Worm (Caenorhabditis elegans) whole organism, young adult: Measurements from ENCODE around the gene K08H2.3.

ENCODE experiments used
- B0035.1 ChIP-seq: sonication (generic microtip); optimal IDR thresholded peaks from 2 replicates; lab custom pipeline; 2016; ENCODE audit warnings: missing genetic modification characterization, mild to moderate bottlenecking, missing compliant biosample characterization, missing genotype, missing genetic modification reagents
- B0261.1 ChIP-seq: sonication (generic microtip); optimal IDR thresholded peaks from 2 replicates; lab custom pipeline; 2016; ENCODE audit warnings: mild to moderate bottlenecking, missing genetic modification characterization, moderate library complexity, missing compliant biosample characterization
- D2030.7 ChIP-seq: fragments of 200-800 bp; sonication (Bioruptor generic); IDR thresholded peaks from 2 replicates; pipeline ENCODE4 v1.3.6; 2022; ENCODE audit warnings: missing genetic modification reagents, missing genetic modification characterization, missing compliant biosample characterization
- F37B4.10 ChIP-seq: fragments of 200-800 bp; sonication (Bioruptor generic); IDR thresholded peaks from 2 replicates; pipeline ENCODE4 v1.3.6; 2022; ENCODE audit warnings: missing genetic modification characterization, missing compliant biosample characterization
- F39B2.1 ChIP-seq: fragments of 200-800 bp; sonication (Bioruptor generic); IDR thresholded peaks from 2 replicates; pipeline ENCODE4 v1.3.6; 2022; ENCODE audit warnings: missing genetic modification reagents, missing genetic modification characterization, missing compliant biosample characterization
- F52B5.7 ChIP-seq: sonication (generic microtip); optimal IDR thresholded peaks from 2 replicates; lab custom pipeline; 2016; ENCODE audit warnings: mild to moderate bottlenecking, missing genetic modification characterization, missing compliant biosample characterization
- K11D2.4 ChIP-seq: fragments of 200-800 bp; sonication (Bioruptor generic); IDR thresholded peaks from 2 replicates; pipeline ENCODE4 v1.3.6; 2022; ENCODE audit warnings: missing genetic modification reagents, missing genetic modification characterization, missing compliant biosample characterization
- K12H6.12 ChIP-seq: fragments of 200-800 bp; sonication (Bioruptor generic); optimal IDR thresholded peaks from 2 replicates; lab custom pipeline; 2018; ENCODE audit warnings: mild to moderate bottlenecking, missing genetic modification characterization, missing compliant biosample characterization
- Y67H2A.10 ChIP-seq: fragments of 200-800 bp; sonication (Bioruptor generic); conservative IDR thresholded peaks from 2 replicates; pipeline ENCODE4 v1.3.6; 2022; ENCODE audit warnings: missing genetic modification reagents, missing genetic modification characterization, missing compliant biosample characterization
- ZK185.1 ChIP-seq: sonication (generic microtip); optimal IDR thresholded peaks from 2 replicates; lab custom pipeline; 2016; ENCODE audit warnings: mild to moderate bottlenecking, missing genetic modification characterization, missing compliant biosample characterization; ENCODE audit not compliant: poor library complexity, severe bottlenecking
- bed-1 ChIP-seq: fragments of 200-800 bp; sonication (Bioruptor generic); IDR thresholded peaks from 2 replicates; pipeline ENCODE4 v1.3.6; 2022; ENCODE audit warnings: missing genetic modification reagents, missing genetic modification characterization, missing compliant biosample characterization
- ceh-91 ChIP-seq: fragments of 200-800 bp; sonication (Bioruptor generic); IDR thresholded peaks from 2 replicates; pipeline ENCODE4 v1.3.6; 2022; ENCODE audit warnings: missing genetic modification reagents, missing genetic modification characterization, missing compliant biosample characterization
- chd-7 ChIP-seq: sonication (generic microtip); optimal IDR thresholded peaks from 2 replicates; lab custom pipeline; 2016; ENCODE audit warnings: mild to moderate bottlenecking, missing genetic modification characterization, moderate library complexity, missing compliant biosample characterization
- die-1 ChIP-seq: sonication (generic microtip); optimal IDR thresholded peaks from 2 replicates; lab custom pipeline; 2016; ENCODE audit warnings: missing genotype, mild to moderate bottlenecking, missing genetic modification characterization, missing compliant biosample characterization
- dox-1 ChIP-seq: fragments of 200-800 bp; sonication (Bioruptor generic); IDR thresholded peaks from 2 replicates; pipeline ENCODE4 v1.3.6; 2022; ENCODE audit warnings: missing genetic modification reagents, missing genetic modification characterization, missing compliant biosample characterization
- dpl-1 ChIP-seq: fragments of 150-350 bp; optimal IDR thresholded peaks from 2 replicates; lab custom pipeline; 2014; ENCODE audit warnings: missing biosample characterization, missing genetic modification reagents, missing genetic modification characterization
- egl-18 ChIP-seq: fragments of 200-800 bp; sonication (Bioruptor generic); IDR thresholded peaks from 2 replicates; pipeline ENCODE4 v1.3.6; 2022; ENCODE audit warnings: missing genetic modification reagents, missing genetic modification characterization, missing compliant biosample characterization
- egl-44 ChIP-seq: fragments of 200-800 bp; sonication (Bioruptor generic); IDR thresholded peaks from 2 replicates; pipeline ENCODE4 v1.3.6; 2022; ENCODE audit warnings: missing genetic modification reagents, missing genetic modification characterization, missing compliant biosample characterization
- ets-4 ChIP-seq: fragments of 200-800 bp; sonication (Bioruptor generic); optimal IDR thresholded peaks from 2 replicates; lab custom pipeline; 2018; ENCODE audit warnings: mild to moderate bottlenecking, missing genetic modification characterization, missing compliant biosample characterization
- him-1 ChIP-seq: sonication (generic microtip); optimal IDR thresholded peaks from 2 replicates; lab custom pipeline; 2016; ENCODE audit warnings: missing genotype, missing genetic modification reagents, missing genetic modification characterization, missing compliant biosample characterization
- hlh-12 ChIP-seq: sonication (generic microtip); optimal IDR thresholded peaks from 2 replicates; lab custom pipeline; 2016; ENCODE audit warnings: missing genetic modification characterization, missing compliant biosample characterization
- hlh-26 ChIP-seq: fragments of 200-800 bp; sonication (Bioruptor generic); conservative IDR thresholded peaks from 2 replicates; pipeline ENCODE4 v1.3.6; 2022; ENCODE audit warnings: missing genetic modification reagents, missing genetic modification characterization, missing compliant biosample characterization
- hmg-1.2 ChIP-seq: fragments of 200-800 bp; sonication (Bioruptor generic); IDR thresholded peaks from 2 replicates; pipeline ENCODE4 v1.3.6; 2022; ENCODE audit warnings: missing genetic modification reagents, missing genetic modification characterization, missing compliant biosample characterization
- let-607 ChIP-seq, 2 experiments: fragments of 200-800 bp in 1 of 2; sonication (Bioruptor generic) in 1 of 2; sonication (generic microtip) in 1 of 2; optimal IDR thresholded peaks; 2 replicates each; lab custom pipeline; 2016 to 2018; ENCODE audit warnings: mild to moderate bottlenecking in 2 of 2, missing compliant biosample characterization in 2 of 2, missing genetic modification characterization in 2 of 2, moderate library complexity in 2 of 2, missing genotype in 1 of 2
- lin-26 ChIP-seq: fragments of 200-800 bp; sonication (Bioruptor generic); IDR thresholded peaks from 2 replicates; pipeline ENCODE4 v1.3.6; 2022; ENCODE audit warnings: missing genetic modification reagents, missing genetic modification characterization, missing compliant biosample characterization
- madf-10 ChIP-seq: sonication (generic microtip); optimal IDR thresholded peaks from 2 replicates; lab custom pipeline; 2016; ENCODE audit warnings: mild to moderate bottlenecking, missing genetic modification characterization, missing compliant biosample characterization
- nhr-27 ChIP-seq: fragments of 200-800 bp; sonication (Bioruptor generic); optimal IDR thresholded peaks from 2 replicates; lab custom pipeline; 2018; ENCODE audit warnings: mild to moderate bottlenecking, missing genetic modification characterization, moderate library complexity, missing compliant biosample characterization
- nhr-80 ChIP-seq: sonication (generic microtip); optimal IDR thresholded peaks from 2 replicates; lab custom pipeline; 2016; ENCODE audit warnings: missing genetic modification characterization, missing compliant biosample characterization
- nhr-90 ChIP-seq: sonication (generic microtip); optimal IDR thresholded peaks from 2 replicates; lab custom pipeline; 2016; ENCODE audit warnings: missing genotype, mild to moderate bottlenecking, missing genetic modification characterization, missing compliant biosample characterization
- pbrm-1 ChIP-seq: fragments of 200-800 bp; sonication (Bioruptor generic); IDR thresholded peaks from 2 replicates; pipeline ENCODE4 v1.3.6; 2022; ENCODE audit warnings: missing genetic modification reagents, missing genetic modification characterization, missing compliant biosample characterization
- rec-8 ChIP-seq, 2 experiments: sonication (generic microtip); optimal IDR thresholded peaks; 2 replicates each; lab custom pipeline; 2016; ENCODE audit warnings: mild to moderate bottlenecking in 2 of 2, missing genetic modification characterization in 2 of 2, missing genetic modification reagents in 2 of 2, missing genotype in 2 of 2, missing biosample characterization in 1 of 2, missing compliant biosample characterization in 1 of 2, moderate library complexity in 1 of 2
- repo-1 ChIP-seq: sonication (generic microtip); optimal IDR thresholded peaks from 2 replicates; lab custom pipeline; 2017; ENCODE audit warnings: mild to moderate bottlenecking, missing genetic modification characterization, missing compliant biosample characterization
- rpc-1 ChIP-seq, 2 experiments: fragments of 150-350 bp in 1 of 2; sonication (generic microtip) in 1 of 2; optimal IDR thresholded peaks; 2 replicates each; lab custom pipeline; 2014 to 2018; ENCODE audit warnings: missing biosample characterization in 1 of 2, missing genetic modification characterization in 1 of 2, missing genetic modification reagents in 1 of 2, missing genotype in 1 of 2
- sdz-38 ChIP-seq: sonication (generic microtip); optimal IDR thresholded peaks from 2 replicates; lab custom pipeline; 2016; ENCODE audit warnings: missing genotype, missing genetic modification characterization, missing compliant biosample characterization
- snpc-1.1 ChIP-seq: sonication (generic microtip); optimal IDR thresholded peaks from 2 replicates; lab custom pipeline; 2017; ENCODE audit warnings: missing genetic modification characterization, mild to moderate bottlenecking, missing compliant biosample characterization, antibody characterized with exemption, moderate library complexity, missing genotype, missing genetic modification reagents; ENCODE audit not compliant: insufficient read depth
- snpc-1.3 ChIP-seq: sonication (generic microtip); optimal IDR thresholded peaks from 2 replicates; lab custom pipeline; 2017; ENCODE audit warnings: missing genetic modification characterization, mild to moderate bottlenecking, missing compliant biosample characterization, antibody characterized with exemption, moderate library complexity, missing genotype, missing genetic modification reagents; ENCODE audit not compliant: insufficient read depth
- snpc-3.4 ChIP-seq: sonication (generic microtip); optimal IDR thresholded peaks from 2 replicates; lab custom pipeline; 2017; ENCODE audit warnings: missing genetic modification characterization, mild to moderate bottlenecking, missing compliant biosample characterization, antibody characterized with exemption, moderate library complexity, missing genotype, missing genetic modification reagents
- snpc-4 ChIP-seq, 5 experiments: fragments of 150-350 bp in 1 of 5; sonication (generic microtip) in 4 of 5; optimal IDR thresholded peaks; 2 replicates each; lab custom pipeline; 2014 to 2018; ENCODE audit warnings: missing genetic modification characterization in 5 of 5, missing biosample characterization in 3 of 5, antibody characterized with exemption in 2 of 5, mild to moderate bottlenecking in 2 of 5, missing compliant biosample characterization in 2 of 5, missing genotype in 2 of 5, moderate library complexity in 2 of 5, missing genetic modification reagents in 1 of 5
- sptf-2 ChIP-seq: fragments of 200-800 bp; sonication (Bioruptor generic); optimal IDR thresholded peaks from 2 replicates; lab custom pipeline; 2018; ENCODE audit warnings: mild to moderate bottlenecking, missing genetic modification characterization, missing compliant biosample characterization
- tbp1 ChIP-seq: fragments of 200-800 bp; sonication (Bioruptor generic); optimal IDR thresholded peaks from 2 replicates; lab custom pipeline; 2018; ENCODE audit warnings: mild to moderate bottlenecking, missing genetic modification characterization, missing compliant biosample characterization
- unc-62 ChIP-seq: fragments of 150-350 bp; optimal IDR thresholded peaks from 2 replicates; lab custom pipeline; 2014; ENCODE audit warnings: missing biosample characterization, missing genetic modification reagents, missing genetic modification characterization
- ztf-18 ChIP-seq: sonication (generic microtip); optimal IDR thresholded peaks from 2 replicates; lab custom pipeline; 2016; ENCODE audit warnings: missing genotype, mild to moderate bottlenecking, missing genetic modification characterization, missing compliant biosample characterization
- ztf-22 ChIP-seq: fragments of 200-800 bp; sonication (Bioruptor generic); optimal IDR thresholded peaks from 2 replicates; lab custom pipeline; 2018; ENCODE audit warnings: mild to moderate bottlenecking, missing genetic modification characterization, moderate library complexity, missing compliant biosample characterization
- ztf-6 ChIP-seq: fragments of 200-800 bp; sonication (Bioruptor generic); IDR thresholded peaks from 2 replicates; pipeline ENCODE4 v1.3.6; 2022; ENCODE audit warnings: missing genetic modification reagents, missing genetic modification characterization, missing compliant biosample characterization

Gene K08H2.3

ce11 chrX:13257577-13257976 lies 20.4 kb downstream of the K08H2.3 start, which contains the start of gene K08H2.10:
Gene K08H2.10, plus strand, starts transcription at chrX:13257806.
- TF ChIP-seq egl-44 (GFP tag; lab: Robert Waterston, UW): no peak
- TF ChIP-seq ztf-6 (GFP tag; lab: Robert Waterston, UW): no peak
- TF ChIP-seq F37B4.10 (GFP tag; lab: Robert Waterston, UW): no peak
- no peak for TF ChIP-seq F39B2.1 (GFP tag; lab: Robert Waterston, UW)
- TF ChIP-seq ztf-18 (tag; lab: Kevin White, UChicago): no peak
- TF ChIP-seq bed-1 (GFP tag; lab: Robert Waterston, UW): no peak
- peak; percentile 2 for TF ChIP-seq ztf-22 (GFP tag; lab: Kevin White, UChicago)
- no peak for TF ChIP-seq egl-18
- peak in 1 of 2 experiments; percentile 30 for TF ChIP-seq let-607 (tag; optimal IDR thresholded peaks at IDR 0.05; lab: Kevin White, UChicago)
- TF ChIP-seq pbrm-1 (GFP tag; lab: Robert Waterston, UW): no peak
- no peak for TF ChIP-seq hlh-26 (GFP tag; lab: Robert Waterston, UW)
- no peak for TF ChIP-seq die-1 (tag; lab: Kevin White, UChicago)
- no peak for TF ChIP-seq K12H6.12
- no peak for TF ChIP-seq ceh-91 (GFP tag; lab: Robert Waterston, UW)
- no peak for TF ChIP-seq sptf-2 (GFP tag; lab: Kevin White, UChicago)
- no peak for TF ChIP-seq K11D2.4
- TF ChIP-seq repo-1 (tag; lab: Kevin White, UChicago): no peak
- no peak for TF ChIP-seq Y67H2A.10 (GFP tag; lab: Robert Waterston, UW)
- TF ChIP-seq lin-26 (GFP tag; lab: Robert Waterston, UW): no peak
- TF ChIP-seq tbp1 (GFP tag; lab: Kevin White, UChicago): peak; percentile 33
- no peak for TF ChIP-seq B0261.1 (tag; lab: Kevin White, UChicago)
- TF ChIP-seq snpc-3.4 (tag; lab: Kevin White, UChicago): no peak
- TF ChIP-seq chd-7: no peak
- no peak for TF ChIP-seq nhr-27
- no peak for TF ChIP-seq sdz-38 (tag; lab: Kevin White, UChicago)
- TF ChIP-seq unc-62 (GFP tag; lab: Kevin White, UChicago): peak; percentile 21
- peak; percentile 68 for TF ChIP-seq ets-4
- TF ChIP-seq hlh-12 (tag; lab: Kevin White, UChicago): no peak
- TF ChIP-seq F52B5.7 (tag; lab: Kevin White, UChicago): no peak
- peak; percentile 93 for TF ChIP-seq nhr-80 (tag; lab: Kevin White, UChicago)
- no peak for TF ChIP-seq him-1 (tag; lab: Kevin White, UChicago)
- TF ChIP-seq dpl-1 (GFP tag; lab: Kevin White, UChicago): no peak
- TF ChIP-seq, all 124 proteins: peak for 6

DNA sequence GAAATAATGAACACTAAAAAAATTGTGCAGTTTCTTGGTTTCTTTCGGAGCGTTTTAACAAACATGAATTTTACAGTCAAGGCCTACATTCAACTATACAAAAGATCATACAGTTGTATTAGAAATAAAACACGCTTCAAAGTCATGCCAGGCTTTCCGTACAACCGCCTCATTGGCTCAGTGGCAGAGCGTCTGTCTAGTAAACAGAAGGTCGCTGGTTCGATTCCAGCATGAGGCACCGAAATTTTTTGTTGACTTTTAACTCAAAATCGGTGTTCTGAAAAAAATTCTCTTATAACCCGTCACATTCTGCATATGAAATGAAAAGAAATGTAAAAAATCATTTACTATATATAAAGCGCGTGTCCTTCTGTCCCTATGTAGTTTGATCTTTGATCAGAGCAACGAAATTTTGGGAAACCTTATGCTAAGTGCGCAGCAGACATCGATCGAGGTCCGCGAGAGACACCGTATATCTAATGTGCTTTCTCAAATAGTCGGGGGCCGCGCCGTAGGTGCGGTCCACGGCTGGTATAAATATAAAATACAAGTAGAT lies 23.9 kb downstream of the K08H2.3 start:
- TF ChIP-seq snpc-3.4 (tag; lab: Kevin White, UChicago): peak; percentile 37
- 0 out of 2 replicates have a peak, but pooled peaks have one; percentile 16 for TF ChIP-seq D2030.7 (GFP tag; lab: Robert Waterston, UW)
- TF ChIP-seq snpc-4 (GFP tag; optimal IDR thresholded peaks at IDR 0.05; lab: Kevin White, UChicago): peak; percentile 68
- TF ChIP-seq snpc-4 (tag; optimal IDR thresholded peaks at IDR 0.05; lab: Kevin White, UChicago): peak in 3 of 4 experiments; percentile 63 to 91 (median 86)
- peak; percentile 69 for TF ChIP-seq rpc-1 (optimal IDR thresholded peaks at IDR 0.05; lab: Kevin White, UChicago)
- TF ChIP-seq rpc-1 (tag; optimal IDR thresholded peaks at IDR 0.05; lab: Kevin White, UChicago): peak; percentile 84
- TF ChIP-seq madf-10 (tag; lab: Kevin White, UChicago): peak; percentile 31
- TF ChIP-seq pbrm-1 (GFP tag; lab: Robert Waterston, UW): peak; percentile 58; the same call in 1 of the 2 replicates
- peak; percentile 86 for TF ChIP-seq tbp1 (GFP tag; lab: Kevin White, UChicago)
- peak; percentile 5 for TF ChIP-seq B0035.1 (tag; lab: Kevin White, UChicago)
- 0 out of 2 replicates have a peak, but pooled peaks have one; percentile 16 for TF ChIP-seq egl-18
- peak in 1 of 2 experiments; percentile 38 for TF ChIP-seq rec-8 (tag; optimal IDR thresholded peaks at IDR 0.05; lab: Kevin White, UChicago)
- peak; percentile 8 for TF ChIP-seq nhr-80 (tag; lab: Kevin White, UChicago)
- peak; percentile 27 for TF ChIP-seq snpc-1.3
- TF ChIP-seq dox-1 (GFP tag; lab: Robert Waterston, UW): 0 out of 2 replicates have a peak, but pooled peaks have one; percentile 17
- peak; percentile 66 for TF ChIP-seq B0261.1 (tag; lab: Kevin White, UChicago)
- peak; percentile 10 for TF ChIP-seq ztf-18 (tag; lab: Kevin White, UChicago)
- TF ChIP-seq ZK185.1 (tag; lab: Kevin White, UChicago): peak; percentile 10
- TF ChIP-seq hmg-1.2: peak; percentile 38
- peak; percentile 36 for TF ChIP-seq nhr-90 (tag; lab: Kevin White, UChicago)
- peak; percentile 74 for TF ChIP-seq die-1 (tag; lab: Kevin White, UChicago)
- TF ChIP-seq snpc-1.1 (tag; lab: Kevin White, UChicago): peak; percentile 24
